Fruit fly (Drosophila melanogaster): ENCODE results near the gene tws.

DNA sequence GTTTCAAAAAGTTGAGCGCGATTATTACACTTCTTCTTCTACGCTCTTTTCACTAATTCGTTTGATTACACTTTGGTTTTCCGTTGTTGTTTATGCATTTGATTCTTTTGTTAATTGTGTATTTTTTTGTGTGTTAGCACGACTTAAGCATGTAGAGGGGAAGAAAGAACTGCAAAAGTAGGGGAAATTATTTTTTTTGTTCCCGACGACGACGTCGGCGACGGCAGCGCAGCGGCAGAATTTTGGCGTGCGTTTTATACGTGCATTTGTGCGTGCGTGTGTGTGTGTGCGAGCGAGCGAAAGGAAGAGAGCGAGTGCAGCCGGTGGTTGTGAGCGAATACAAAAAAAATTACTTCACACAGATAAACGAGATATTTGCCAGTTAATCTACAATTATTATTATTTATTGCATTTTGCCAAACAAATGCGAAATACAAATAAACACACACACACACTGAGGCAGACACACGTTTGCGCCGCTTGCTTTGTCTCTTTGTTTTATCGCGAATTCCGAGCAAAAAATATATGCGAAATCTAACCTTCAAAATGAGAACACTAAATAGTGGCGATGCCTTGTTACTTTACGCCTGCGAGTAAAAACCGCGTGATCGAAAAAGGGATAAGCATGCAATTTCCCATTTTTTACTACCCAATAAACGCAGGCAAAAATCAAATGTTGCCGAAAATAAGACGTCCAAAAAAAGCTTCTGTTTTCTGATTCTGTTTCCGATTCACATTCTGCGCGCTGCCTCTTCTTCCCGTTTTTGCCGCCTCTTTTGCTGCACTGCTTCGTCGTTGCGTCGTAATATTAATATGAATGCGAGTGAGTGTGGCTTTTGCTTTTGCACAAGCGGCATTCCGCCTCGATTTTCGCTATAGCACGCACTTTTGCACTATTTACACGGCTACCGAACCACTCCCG lies 5.9 kb downstream of the tws start:
- TF ChIP-seq CG8478 (optimal IDR thresholded peaks at IDR 0.05) (no peak), CTCF (optimal IDR thresholded peaks at IDR 0.05) (no peak)
